Fruit fly (Drosophila melanogaster) whole organism, prepupa: ENCODE data around the gene CG5023.

ENCODE experiments used
- Blimp-1 ChIP-seq: fragments of 200-800 bp; sonication (Bioruptor generic); optimal IDR thresholded peaks from 3 replicates; lab custom pipeline; 2017; ENCODE audit warnings: missing biosample characterization, missing genetic modification characterization, mild to moderate bottlenecking, moderate library complexity, missing genetic modification reagents
- CG10631 ChIP-seq: fragments of 200-800 bp; sonication (Bioruptor generic); optimal IDR thresholded peaks from 2 replicates; lab custom pipeline; 2016; ENCODE audit warnings: missing biosample characterization, missing genetic modification characterization
- CG10669 ChIP-seq: fragments of 200-800 bp; sonication (Bioruptor generic); optimal IDR thresholded peaks from 3 replicates; lab custom pipeline; 2018; ENCODE audit warnings: missing biosample characterization, mild to moderate bottlenecking, missing genetic modification characterization, moderate library complexity
- CG11294 ChIP-seq: fragments of 200-800 bp; sonication (Bioruptor generic); IDR thresholded peaks from 2 replicates; pipeline ENCODE4 v1.3.6; 2022; ENCODE audit warnings: missing biosample characterization, missing genetic modification characterization
- CG15336 ChIP-seq: fragments of 200-800 bp; sonication (Bioruptor generic); IDR thresholded peaks from 2 replicates; pipeline ENCODE4 v1.3.6; 2022; ENCODE audit warnings: missing biosample characterization, missing genetic modification characterization
- CG1621 ChIP-seq: fragments of 200-800 bp; sonication (Bioruptor generic); optimal IDR thresholded peaks from 3 replicates; lab custom pipeline; 2018; ENCODE audit warnings: missing biosample characterization, mild to moderate bottlenecking, missing genetic modification characterization
- CG16779 ChIP-seq: fragments of 200-800 bp; sonication (Bioruptor generic); optimal IDR thresholded peaks from 3 replicates; lab custom pipeline; 2017; ENCODE audit warnings: missing biosample characterization, mild to moderate bottlenecking, missing genetic modification characterization
- CG31627 ChIP-seq: fragments of 200-800 bp; sonication (Bioruptor generic); optimal IDR thresholded peaks from 3 replicates; lab custom pipeline; 2016; ENCODE audit warnings: missing biosample characterization, missing genetic modification characterization
- CG32006 ChIP-seq: fragments of 200-800 bp; sonication (Bioruptor generic); optimal IDR thresholded peaks from 3 replicates; lab custom pipeline; 2017; ENCODE audit warnings: missing biosample characterization, mild to moderate bottlenecking, missing genetic modification characterization
- CG3919 ChIP-seq: fragments of 200-800 bp; sonication (Bioruptor generic); optimal IDR thresholded peaks from 3 replicates; lab custom pipeline; 2016; ENCODE audit warnings: missing biosample characterization, missing genetic modification characterization
- CG4318 ChIP-seq: fragments of 200-800 bp; sonication (Bioruptor generic); optimal IDR thresholded peaks from 3 replicates; lab custom pipeline; 2017; ENCODE audit warnings: missing biosample characterization, mild to moderate bottlenecking, missing genetic modification characterization
- CG6163 ChIP-seq: fragments of 200-800 bp; sonication (Bioruptor generic); IDR thresholded peaks from 3 replicates; pipeline ENCODE4 v1.3.6; 2022; ENCODE audit warnings: missing biosample characterization, missing genetic modification characterization
- CG6792 ChIP-seq: fragments of 200-800 bp; sonication (Bioruptor generic); optimal IDR thresholded peaks from 3 replicates; lab custom pipeline; 2016; ENCODE audit warnings: missing biosample characterization, missing genetic modification characterization
- CG6808 ChIP-seq: fragments of 200-800 bp; sonication (Bioruptor generic); optimal IDR thresholded peaks from 3 replicates; lab custom pipeline; 2017; ENCODE audit warnings: missing biosample characterization, missing genetic modification characterization, mild to moderate bottlenecking, moderate library complexity, missing genetic modification reagents
- CG8119 ChIP-seq: fragments of 200-800 bp; sonication (Bioruptor generic); IDR thresholded peaks from 3 replicates; pipeline ENCODE4 v1.3.6; 2022; ENCODE audit warnings: missing biosample characterization, missing genetic modification characterization
- CG8319 ChIP-seq: fragments of 200-800 bp; sonication (Bioruptor generic); optimal IDR thresholded peaks from 3 replicates; lab custom pipeline; 2016; ENCODE audit warnings: missing biosample characterization, missing genetic modification characterization
- Eip75B ChIP-seq: fragments of 200-800 bp; sonication (Bioruptor generic); optimal IDR thresholded peaks from 3 replicates; lab custom pipeline; 2016; ENCODE audit warnings: missing biosample characterization, missing genetic modification characterization
- Eip78C ChIP-seq: fragments of 200-800 bp; sonication (Bioruptor generic); peaks from one replicate; lab custom pipeline; 2016; ENCODE audit warnings: missing biosample characterization, missing genetic modification characterization
- Eip93F ChIP-seq: fragments of 200-800 bp; sonication (Bioruptor generic); optimal IDR thresholded peaks from 2 replicates; lab custom pipeline; 2016; ENCODE audit warnings: missing biosample characterization, mild to moderate bottlenecking, missing genetic modification characterization
- Ets21C ChIP-seq: fragments of 200-800 bp; sonication (Bioruptor generic); optimal IDR thresholded peaks from 3 replicates; lab custom pipeline; 2016; ENCODE audit warnings: missing biosample characterization, missing genetic modification characterization
- Ets96B ChIP-seq: fragments of 200-800 bp; optimal IDR thresholded peaks from 2 replicates; lab custom pipeline; 2019; ENCODE audit warnings: missing biosample characterization, mild to moderate bottlenecking, missing genetic modification characterization, moderate library complexity
- Gug ChIP-seq: fragments of 200-800 bp; sonication (Bioruptor generic); IDR thresholded peaks from 2 replicates; pipeline ENCODE4 v1.3.6; 2022; ENCODE audit warnings: missing biosample characterization, missing genetic modification characterization
- Hr39 ChIP-seq: fragments of 200-800 bp; sonication (Bioruptor generic); optimal IDR thresholded peaks from 2 replicates; lab custom pipeline; 2016; ENCODE audit warnings: missing biosample characterization, missing genetic modification characterization
- Hr4 ChIP-seq: fragments of 200-800 bp; sonication (Bioruptor generic); optimal IDR thresholded peaks from 3 replicates; lab custom pipeline; 2016; ENCODE audit warnings: missing biosample characterization, missing genetic modification characterization
- Met ChIP-seq: fragments of 200-800 bp; sonication (Bioruptor generic); optimal IDR thresholded peaks from 3 replicates; lab custom pipeline; 2016; ENCODE audit warnings: missing biosample characterization, missing genetic modification characterization
- OdsH ChIP-seq: fragments of 200-800 bp; sonication (Bioruptor generic); optimal IDR thresholded peaks from 3 replicates; lab custom pipeline; 2016; ENCODE audit warnings: missing biosample characterization, missing genetic modification characterization
- Smox ChIP-seq: fragments of 200-800 bp; sonication (Bioruptor generic); optimal IDR thresholded peaks from 3 replicates; lab custom pipeline; 2016; ENCODE audit warnings: missing biosample characterization, missing genetic modification characterization
- Sox102F ChIP-seq: fragments of 200-800 bp; sonication (Bioruptor generic); optimal IDR thresholded peaks from 2 replicates; lab custom pipeline; 2016; ENCODE audit warnings: missing biosample characterization, mild to moderate bottlenecking, missing genetic modification characterization
- Sox14 ChIP-seq: fragments of 200-800 bp; sonication (Bioruptor generic); optimal IDR thresholded peaks from 3 replicates; lab custom pipeline; 2016; ENCODE audit warnings: missing biosample characterization, missing genetic modification characterization
- Sox15 ChIP-seq: fragments of 200-800 bp; sonication (Bioruptor generic); optimal IDR thresholded peaks from 3 replicates; lab custom pipeline; 2016; ENCODE audit warnings: missing biosample characterization, missing genetic modification characterization
- achi ChIP-seq: fragments of 200-800 bp; sonication (Bioruptor generic); optimal IDR thresholded peaks from 3 replicates; lab custom pipeline; 2016; ENCODE audit warnings: missing biosample characterization, missing genetic modification characterization
- acj6 ChIP-seq: fragments of 200-800 bp; sonication (Bioruptor generic); optimal IDR thresholded peaks from 3 replicates; lab custom pipeline; 2016; ENCODE audit warnings: missing biosample characterization, missing genetic modification characterization
- cyc ChIP-seq: fragments of 200-800 bp; sonication (Bioruptor generic); optimal IDR thresholded peaks from 3 replicates; lab custom pipeline; 2016; ENCODE audit warnings: missing biosample characterization, missing genetic modification characterization
- eg ChIP-seq: fragments of 200-800 bp; sonication (Bioruptor generic); IDR thresholded peaks from 3 replicates; pipeline ENCODE4 v1.3.6; 2022; ENCODE audit warnings: missing biosample characterization, missing genetic modification characterization
- fd59A ChIP-seq: fragments of 200-800 bp; sonication (Bioruptor generic); optimal IDR thresholded peaks from 2 replicates; lab custom pipeline; 2017; ENCODE audit warnings: missing biosample characterization, mild to moderate bottlenecking, missing genetic modification characterization, missing genetic modification reagents
- lz ChIP-seq: fragments of 200-800 bp; sonication (Bioruptor generic); optimal IDR thresholded peaks from 3 replicates; lab custom pipeline; 2016; ENCODE audit warnings: missing biosample characterization, missing genetic modification characterization
- pdm3 ChIP-seq: fragments of 200-800 bp; sonication (Bioruptor generic); optimal IDR thresholded peaks from 3 replicates; lab custom pipeline; 2016; ENCODE audit warnings: missing biosample characterization, missing genetic modification characterization
- salr ChIP-seq, 2 experiments: fragments of 200-800 bp; sonication (Bioruptor generic); optimal IDR thresholded peaks; 3 replicates each; lab custom pipeline; 2016 to 2018; ENCODE audit warnings: missing biosample characterization in 2 of 2, missing genetic modification characterization in 2 of 2, mild to moderate bottlenecking in 1 of 2
- spab ChIP-seq: fragments of 200-800 bp; sonication (Bioruptor generic); optimal IDR thresholded peaks from 2 replicates; lab custom pipeline; 2017; ENCODE audit warnings: missing biosample characterization, mild to moderate bottlenecking, missing genetic modification characterization, missing genetic modification reagents
- ss ChIP-seq, 2 experiments: fragments of 200-800 bp; sonication (Bioruptor generic); optimal IDR thresholded peaks; 2 replicates in 1 of 2; 3 replicates in 1 of 2; lab custom pipeline; 2017 to 2018; ENCODE audit warnings: mild to moderate bottlenecking in 2 of 2, missing biosample characterization in 2 of 2, missing genetic modification characterization in 2 of 2, moderate library complexity in 1 of 2
- svp ChIP-seq: fragments of 200-800 bp; sonication (Bioruptor generic); peaks from one replicate; lab custom pipeline; 2016; ENCODE audit warnings: missing biosample characterization, missing genetic modification characterization
- topi ChIP-seq: fragments of 200-800 bp; sonication (Bioruptor generic); optimal IDR thresholded peaks from 3 replicates; lab custom pipeline; 2016; ENCODE audit warnings: missing biosample characterization, missing genetic modification characterization
- vri ChIP-seq: fragments of 200-800 bp; sonication (Bioruptor generic); optimal IDR thresholded peaks from 3 replicates; lab custom pipeline; 2016; ENCODE audit warnings: missing biosample characterization, mild to moderate bottlenecking, missing genetic modification characterization

Gene CG5023

DNA sequence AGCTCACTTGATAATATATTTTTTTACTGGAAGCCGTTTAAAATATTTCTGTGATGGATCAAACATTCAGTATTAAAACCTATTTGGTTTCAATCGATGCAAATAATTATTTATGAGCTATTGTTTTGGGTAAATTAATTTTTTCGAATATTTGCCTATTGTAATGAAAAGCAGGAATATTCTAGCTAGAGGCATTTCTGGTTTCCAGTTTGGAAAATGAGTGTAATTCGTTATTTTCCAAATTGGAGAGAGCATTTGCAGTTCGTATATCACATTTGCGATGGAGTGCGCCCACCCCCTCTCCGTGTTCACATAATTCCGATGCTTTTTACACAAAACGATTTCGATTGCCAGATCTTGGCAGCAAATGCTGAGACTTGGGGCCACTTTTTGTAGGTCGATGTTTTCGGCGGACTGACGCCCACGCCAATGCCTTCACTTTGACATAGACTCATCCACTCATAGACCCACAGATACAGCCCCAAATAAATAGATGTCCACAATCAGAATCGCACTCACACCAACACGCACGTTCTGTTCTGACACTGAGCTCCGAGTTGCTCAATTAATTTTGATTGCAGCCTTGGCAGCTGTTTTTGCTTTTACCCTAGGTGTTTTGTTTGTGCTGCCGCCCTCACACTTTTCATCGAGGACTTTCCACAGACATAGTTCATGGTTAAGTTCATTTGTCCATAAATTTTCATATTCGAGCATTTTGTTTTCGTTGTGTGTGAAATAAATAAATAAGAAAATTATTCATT, 1.4 kb upstream of the CG5023 start:
- no peak for TF ChIP-seq Gug (GFP tag; lab: Robert Waterston, UW)
- TF ChIP-seq Hr4 (GFP tag; lab: Kevin White, UChicago) = no peak
- TF ChIP-seq CG3919 = no peak
- TF ChIP-seq spab = no peak
- TF ChIP-seq CG11294 = no peak
- TF ChIP-seq CG6792 = no peak
- no peak for TF ChIP-seq eg (GFP tag; lab: Robert Waterston, UW)
- no peak for TF ChIP-seq CG32006
- TF ChIP-seq fd59A (GFP tag; lab: Kevin White, UChicago) = no peak
- no peak for TF ChIP-seq CG4318 (GFP tag; lab: Kevin White, UChicago)
- no peak for TF ChIP-seq topi (GFP tag; lab: Kevin White, UChicago)
- no peak for TF ChIP-seq lz (GFP tag; lab: Kevin White, UChicago)
- no peak for TF ChIP-seq CG8119 (GFP tag; lab: Robert Waterston, UW)

DNA sequence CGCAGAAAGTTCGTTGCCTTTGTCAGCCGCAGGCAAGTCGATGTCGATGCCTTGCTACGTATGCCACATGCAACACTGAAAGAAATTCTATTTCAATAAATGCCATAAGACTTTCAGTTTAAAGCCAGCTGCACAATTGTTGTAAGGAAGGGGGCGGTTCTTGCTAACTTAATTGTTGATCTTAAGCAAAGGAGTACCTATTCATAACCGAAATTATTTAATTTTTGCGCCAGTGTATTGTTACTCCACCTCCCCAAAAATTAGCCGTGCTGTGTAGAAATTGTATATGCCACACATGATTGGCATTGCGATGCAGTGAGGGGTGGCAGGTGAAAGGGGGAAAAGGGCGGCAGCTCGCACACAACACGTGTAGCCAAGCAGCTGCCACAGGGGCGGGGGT, 15.8 kb downstream of the CG5023 start:
- peak; percentile 2 for TF ChIP-seq topi (GFP tag; lab: Kevin White, UChicago)
- peak; percentile 6 for TF ChIP-seq Ets21C (GFP tag; lab: Kevin White, UChicago)
- no peak for TF ChIP-seq Eip93F (GFP tag; lab: Kevin White, UChicago)
- TF ChIP-seq ss (GFP tag; optimal IDR thresholded peaks at IDR 0.05; lab: Kevin White, UChicago) = peak in 1 of 2 experiments; percentile 4
- peak; percentile 23 for TF ChIP-seq lz (GFP tag; lab: Kevin White, UChicago)
- peak; percentile 61 for TF ChIP-seq Met (GFP tag; lab: Kevin White, UChicago)
- no peak for TF ChIP-seq Blimp-1 (GFP tag; lab: Kevin White, UChicago)
- peak; percentile 36 for TF ChIP-seq Sox102F (GFP tag; lab: Kevin White, UChicago)
- TF ChIP-seq Eip78C (GFP tag; lab: Kevin White, UChicago) = peak; percentile 54
- no peak for TF ChIP-seq pdm3 (GFP tag; lab: Kevin White, UChicago)
- TF ChIP-seq CG11294 = no peak; the same call in 1 of the 2 replicates
- peak; percentile 10 for TF ChIP-seq OdsH (GFP tag; lab: Kevin White, UChicago)
- TF ChIP-seq CG10631 (GFP tag; lab: Kevin White, UChicago) = peak; percentile 25
- peak; percentile 46 for TF ChIP-seq Hr39 (GFP tag; lab: Kevin White, UChicago)
- no peak for TF ChIP-seq Ets96B (tag; lab: Kevin White, UChicago)
- TF ChIP-seq CG3919 = no peak
- TF ChIP-seq CG31627 (GFP tag; lab: Kevin White, UChicago) = peak; percentile 31
- peak; percentile 19 for TF ChIP-seq CG10669 (GFP tag; lab: Kevin White, UChicago)
- TF ChIP-seq CG8319 (GFP tag; lab: Kevin White, UChicago) = no peak
- no peak for TF ChIP-seq fd59A (GFP tag; lab: Kevin White, UChicago)
- TF ChIP-seq salr (GFP tag; optimal IDR thresholded peaks at IDR 0.05; lab: Kevin White, UChicago) = no peak
- TF ChIP-seq Smox (GFP tag; lab: Kevin White, UChicago) = peak; percentile 6
- TF ChIP-seq CG32006 = peak; percentile 31
- 0 out of 3 replicates have a peak, but pooled peaks have one; percentile 41 for TF ChIP-seq CG6163 (GFP tag; lab: Robert Waterston, UW)
- no peak for TF ChIP-seq Sox15 (GFP tag; lab: Kevin White, UChicago)
- TF ChIP-seq CG1621 (tag; lab: Kevin White, UChicago) = no peak
- TF ChIP-seq CG6808 = no peak
- no peak for TF ChIP-seq CG15336 (GFP tag; lab: Robert Waterston, UW)
- peak; percentile 70 for TF ChIP-seq svp (GFP tag; lab: Kevin White, UChicago)
- TF ChIP-seq Eip75B (GFP tag; lab: Kevin White, UChicago) = no peak
- no peak for TF ChIP-seq Sox14 (GFP tag; lab: Kevin White, UChicago)
- 0 out of 3 replicates have a peak, but pooled peaks have one; percentile 36 for TF ChIP-seq eg (GFP tag; lab: Robert Waterston, UW)
- peak; percentile 10 for TF ChIP-seq acj6
- TF ChIP-seq Gug (GFP tag; lab: Robert Waterston, UW) = 0 out of 2 replicates have a peak, but pooled peaks have one; percentile 31
- peak; percentile 8 for TF ChIP-seq vri
- peak; percentile 21 for TF ChIP-seq cyc
- no peak for TF ChIP-seq achi (GFP tag; lab: Kevin White, UChicago)
- TF ChIP-seq CG16779 = no peak
